Worm (Caenorhabditis elegans): Measurements from ENCODE around the gene nlp-22.

- no peak for TF ChIP-seq B0310.2 (tag; optimal IDR thresholded peaks at IDR 0.05)
- TF ChIP-seq ama-1 (optimal IDR thresholded peaks at IDR 0.05), result no peak
- no peak for TF ChIP-seq aly-1 (tag; optimal IDR thresholded peaks at IDR 0.05)
- TF ChIP-seq scrt-1 (GFP tag; IDR thresholded peaks at IDR 0.05), result no peak
- TF ChIP-seq F13C5.2 (tag; optimal IDR thresholded peaks at IDR 0.05), result no peak
- no peak for TF ChIP-seq tbx-11 (GFP tag; IDR thresholded peaks at IDR 0.05)
- no peak for TF ChIP-seq ceh-13 (GFP tag; optimal IDR thresholded peaks at IDR 0.05)
- no peak for TF ChIP-seq hnd-1 (tag; optimal IDR thresholded peaks at IDR 0.05)
- no peak for TF ChIP-seq hmg-4 (GFP tag; optimal IDR thresholded peaks at IDR 0.05)
- TF ChIP-seq tbx-37 (GFP tag; conservative IDR thresholded peaks at IDR 0.05), result no peak
- no peak for TF ChIP-seq ets-7 (tag; optimal IDR thresholded peaks at IDR 0.05)
- TF ChIP-seq flt-1 (GFP tag; IDR thresholded peaks at IDR 0.05), result no peak
Observed at ce11 chrX:2385453-2385852, 43.6 kb upstream of the nlp-22 start, which contains the start of gene F47G3.1.

Measured in whole organism, early embryonic.